Worm (Caenorhabditis elegans): ENCODE measurements around the gene magi-1.
A peak's percentile ranks its signal among the peaks of the same experiment; 100 is the strongest.

magi-1 gene

ce11 chrIV:11759852-11760251 lies 45.0 kb downstream of the magi-1 start:
- TF ChIP-seq ztf-18 (tag; optimal IDR thresholded peaks at IDR 0.05) = no peak
- no peak for TF ChIP-seq hrde-1 (tag; optimal IDR thresholded peaks at IDR 0.05; ENCODE audit: borderline replicate concordance)
- no peak for TF ChIP-seq egl-18 (GFP tag; IDR thresholded peaks at IDR 0.05)
- no peak for TF ChIP-seq F37B4.10 (GFP tag; IDR thresholded peaks at IDR 0.05)
- no peak for TF ChIP-seq mes-4 (tag; optimal IDR thresholded peaks at IDR 0.05)
- TF ChIP-seq Y53F4B.3 (GFP tag; IDR thresholded peaks at IDR 0.05) = no peak
- no peak for TF ChIP-seq nfyb-1 (GFP tag; IDR thresholded peaks at IDR 0.05)
- TF ChIP-seq nhr-120 (GFP tag; IDR thresholded peaks at IDR 0.05) = no peak
- TF ChIP-seq snpc-3.4 (tag; optimal IDR thresholded peaks at IDR 0.05) = no peak
- no peak for TF ChIP-seq ceh-100 (GFP tag; IDR thresholded peaks at IDR 0.05)

DNA sequence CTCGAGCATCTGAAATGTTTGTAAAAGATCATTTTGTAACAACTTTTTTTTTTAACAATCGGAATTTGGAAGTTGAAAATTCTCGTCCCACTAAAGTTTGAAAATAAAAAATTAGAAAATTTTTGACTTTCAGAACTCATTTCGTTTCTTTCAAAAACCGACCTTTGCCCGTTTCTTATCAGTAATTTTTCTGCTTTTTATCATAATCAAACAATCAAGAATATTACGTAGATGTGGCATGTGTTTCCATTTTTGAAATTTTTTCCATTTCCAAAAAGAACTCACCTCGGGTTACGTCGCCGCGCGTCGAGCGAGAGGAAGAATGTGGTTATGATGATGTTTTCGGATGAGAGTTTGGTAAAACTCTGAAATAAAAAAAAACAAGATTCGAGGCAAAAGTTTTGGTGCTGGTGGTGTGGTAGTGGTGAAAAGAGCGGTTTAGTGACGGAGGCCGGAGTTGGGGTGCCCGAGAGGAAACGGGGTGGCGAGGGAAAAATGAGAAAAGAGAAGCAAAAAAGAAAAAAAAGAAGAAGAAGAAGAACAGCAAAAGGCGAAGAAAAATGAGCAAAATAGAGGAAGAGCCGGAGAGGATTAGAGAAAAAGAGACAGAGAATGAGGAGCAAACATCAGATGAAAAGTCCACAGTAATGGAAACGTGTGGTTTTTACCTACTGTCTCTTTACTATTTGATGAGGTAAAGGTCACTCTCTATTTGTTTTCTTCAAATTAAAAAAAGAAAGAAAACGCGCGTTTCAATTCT lies 46.0 kb downstream of the magi-1 start, which contains the start of gene T12A7.2:
Gene T12A7.2 (minus strand): TSS at position 412 of the 760 bp plus-strand sequence.
- peak; percentile 9 for TF ChIP-seq K12H6.12 (tag; optimal IDR thresholded peaks at IDR 0.05)
- no peak for TF ChIP-seq gei-17 (GFP tag; optimal IDR thresholded peaks at IDR 0.05)
- TF ChIP-seq attf-6 (GFP tag; IDR thresholded peaks at IDR 0.05) = no peak
- TF ChIP-seq egl-44 (GFP tag; IDR thresholded peaks at IDR 0.05) = no peak
- TF ChIP-seq rec-8 (tag; optimal IDR thresholded peaks at IDR 0.05) = no peak
- no peak for TF ChIP-seq sea-2 (GFP tag; IDR thresholded peaks at IDR 0.05)
- TF ChIP-seq nhr-80 (tag; optimal IDR thresholded peaks at IDR 0.05) = peak; percentile 28
- TF ChIP-seq hmg-1.2 (GFP tag; IDR thresholded peaks at IDR 0.05) = peak; percentile 30; the same call in 1 of the 2 replicates
- TF ChIP-seq ztf-26 (tag; optimal IDR thresholded peaks at IDR 0.05) = no peak
- no peak for TF ChIP-seq C06A6.2 (GFP tag; conservative IDR thresholded peaks at IDR 0.05)
- no peak for TF ChIP-seq hrde-1 (tag; optimal IDR thresholded peaks at IDR 0.05; ENCODE audit: borderline replicate concordance)
- no peak for TF ChIP-seq F57A8.1 (GFP tag; optimal IDR thresholded peaks at IDR 0.05)
- TF ChIP-seq snpc-3.4 (tag; optimal IDR thresholded peaks at IDR 0.05) = no peak
- no peak for TF ChIP-seq die-1 (tag; optimal IDR thresholded peaks at IDR 0.05)
- no peak for TF ChIP-seq rpc-1 (optimal IDR thresholded peaks at IDR 0.05)
- no peak for TF ChIP-seq rpc-1 (tag; optimal IDR thresholded peaks at IDR 0.05)
- TF ChIP-seq snpc-4 (GFP tag; optimal IDR thresholded peaks at IDR 0.05) = no peak
- no peak for TF ChIP-seq snpc-4 (tag; optimal IDR thresholded peaks at IDR 0.05)
- no peak for TF ChIP-seq ccch-3 (GFP tag; optimal IDR thresholded peaks at IDR 0.05)
- TF ChIP-seq lin-54 (GFP tag; optimal IDR thresholded peaks at IDR 0.05) = no peak
- no peak for TF ChIP-seq hlh-12 (tag; optimal IDR thresholded peaks at IDR 0.05)
- TF ChIP-seq akir-1 (GFP tag; optimal IDR thresholded peaks at IDR 0.05) = no peak
- TF ChIP-seq lsy-27 (tag; optimal IDR thresholded peaks at IDR 0.05; ENCODE audit: borderline replicate concordance, insufficient read depth) = no peak
- TF ChIP-seq lin-35 (GFP tag; optimal IDR thresholded peaks at IDR 0.05) = peak in 1 of 3 experiments; percentile 23
- TF ChIP-seq zim-3 (tag; optimal IDR thresholded peaks at IDR 0.05) = no peak
- TF ChIP-seq madf-10 (tag; optimal IDR thresholded peaks at IDR 0.05) = no peak
- no peak for TF ChIP-seq D2030.7 (GFP tag; IDR thresholded peaks at IDR 0.05)
- TF ChIP-seq tbp1 (GFP tag; optimal IDR thresholded peaks at IDR 0.05) = no peak
- no peak for TF ChIP-seq pha-4 (tag; optimal IDR thresholded peaks at IDR 0.05)
- no peak for TF ChIP-seq mcd-1 (GFP tag; IDR thresholded peaks at IDR 0.05)
- no peak for TF ChIP-seq T26A5.8 (tag; optimal IDR thresholded peaks at IDR 0.05)
- TF ChIP-seq nfya-2 (GFP tag; IDR thresholded peaks at IDR 0.05) = no peak
- TF ChIP-seq mes-4 (tag; optimal IDR thresholded peaks at IDR 0.05) = no peak
- TF ChIP-seq attf-3 (GFP tag; conservative IDR thresholded peaks at IDR 0.05) = no peak
